Worm (Caenorhabditis elegans) whole organism, young adult: ENCODE measurements around the gene ZK546.4.

Source experiments
- B0261.1 ChIP-seq: sonication (generic microtip); optimal IDR thresholded peaks from 2 replicates; lab custom pipeline; 2016; ENCODE audit warnings: mild to moderate bottlenecking, missing genetic modification characterization, moderate library complexity, missing compliant biosample characterization
- B0336.3 ChIP-seq: fragments of 200-800 bp; sonication (Bioruptor generic); IDR thresholded peaks from 2 replicates; pipeline ENCODE4 v1.3.6; 2022; ENCODE audit warnings: missing genetic modification characterization, missing compliant biosample characterization
- C06A6.2 ChIP-seq: fragments of 200-800 bp; sonication (Bioruptor generic); conservative IDR thresholded peaks from 2 replicates; pipeline ENCODE4 v1.3.6; 2022; ENCODE audit warnings: missing genetic modification characterization, missing compliant biosample characterization
- C17E4.6 ChIP-seq: fragments of 200-800 bp; sonication (Bioruptor generic); IDR thresholded peaks from 2 replicates; pipeline ENCODE4 v1.3.6; 2022; ENCODE audit warnings: missing genetic modification reagents, missing genetic modification characterization, missing compliant biosample characterization
- F23B12.7 ChIP-seq: sonication (generic microtip); optimal IDR thresholded peaks from 2 replicates; lab custom pipeline; 2017; ENCODE audit warnings: missing genetic modification characterization, mild to moderate bottlenecking, missing compliant biosample characterization, antibody characterized with exemption, moderate library complexity; ENCODE audit not compliant: insufficient read depth
- F49E8.2 ChIP-seq: sonication (generic microtip); optimal IDR thresholded peaks from 3 replicates; lab custom pipeline; 2017; ENCODE audit warnings: missing genetic modification characterization, mild to moderate bottlenecking, missing compliant biosample characterization, antibody characterized with exemption, moderate library complexity; ENCODE audit not compliant: insufficient read depth
- F55B11.4 ChIP-seq: sonication (generic microtip); optimal IDR thresholded peaks from 2 replicates; lab custom pipeline; 2016; ENCODE audit warnings: missing compliant biosample characterization, missing genetic modification characterization, borderline replicate concordance; ENCODE audit not compliant: insufficient read depth
- Y53G8AR.9 ChIP-seq: fragments of 200-800 bp; sonication (Bioruptor generic); conservative IDR thresholded peaks from 2 replicates; pipeline ENCODE4 v1.3.6; 2022; ENCODE audit warnings: missing genetic modification reagents, missing genetic modification characterization, missing compliant biosample characterization
- ZK185.1 ChIP-seq: sonication (generic microtip); optimal IDR thresholded peaks from 2 replicates; lab custom pipeline; 2016; ENCODE audit warnings: mild to moderate bottlenecking, missing genetic modification characterization, missing compliant biosample characterization; ENCODE audit not compliant: poor library complexity, severe bottlenecking
- attf-3 ChIP-seq: fragments of 200-800 bp; sonication (Bioruptor generic); conservative IDR thresholded peaks from 2 replicates; pipeline ENCODE4 v1.3.6; 2022; ENCODE audit warnings: missing genetic modification reagents, missing genetic modification characterization, missing compliant biosample characterization
- cebp-2 ChIP-seq: fragments of 200-800 bp; sonication (Bioruptor generic); IDR thresholded peaks from 2 replicates; pipeline ENCODE4 v1.3.6; 2022; ENCODE audit warnings: missing genetic modification characterization, missing compliant biosample characterization
- ceh-40 ChIP-seq: fragments of 200-800 bp; sonication (Bioruptor generic); IDR thresholded peaks from 2 replicates; pipeline ENCODE4 v1.3.6; 2022; ENCODE audit warnings: missing genetic modification characterization, missing compliant biosample characterization
- ceh-58 ChIP-seq: fragments of 200-800 bp; sonication (Bioruptor generic); IDR thresholded peaks from 2 replicates; pipeline ENCODE4 v1.3.6; 2022; ENCODE audit warnings: missing genetic modification characterization, missing compliant biosample characterization
- ceh-79 ChIP-seq: sonication (generic microtip); optimal IDR thresholded peaks from 2 replicates; lab custom pipeline; 2017; ENCODE audit warnings: mild to moderate bottlenecking, missing genetic modification characterization, missing compliant biosample characterization
- ceh-91 ChIP-seq: fragments of 200-800 bp; sonication (Bioruptor generic); IDR thresholded peaks from 2 replicates; pipeline ENCODE4 v1.3.6; 2022; ENCODE audit warnings: missing genetic modification reagents, missing genetic modification characterization, missing compliant biosample characterization
- dox-1 ChIP-seq: fragments of 200-800 bp; sonication (Bioruptor generic); IDR thresholded peaks from 2 replicates; pipeline ENCODE4 v1.3.6; 2022; ENCODE audit warnings: missing genetic modification reagents, missing genetic modification characterization, missing compliant biosample characterization
- egl-18 ChIP-seq: fragments of 200-800 bp; sonication (Bioruptor generic); IDR thresholded peaks from 2 replicates; pipeline ENCODE4 v1.3.6; 2022; ENCODE audit warnings: missing genetic modification reagents, missing genetic modification characterization, missing compliant biosample characterization
- ekl-4 ChIP-seq: fragments of 200-800 bp; sonication (Bioruptor generic); IDR thresholded peaks from 2 replicates; pipeline ENCODE4 v1.3.6; 2022; ENCODE audit warnings: missing genetic modification reagents, missing genetic modification characterization, missing compliant biosample characterization
- him-1 ChIP-seq: sonication (generic microtip); optimal IDR thresholded peaks from 2 replicates; lab custom pipeline; 2016; ENCODE audit warnings: missing genotype, missing genetic modification reagents, missing genetic modification characterization, missing compliant biosample characterization
- hlh-26 ChIP-seq: fragments of 200-800 bp; sonication (Bioruptor generic); conservative IDR thresholded peaks from 2 replicates; pipeline ENCODE4 v1.3.6; 2022; ENCODE audit warnings: missing genetic modification reagents, missing genetic modification characterization, missing compliant biosample characterization
- hmg-1.2 ChIP-seq: fragments of 200-800 bp; sonication (Bioruptor generic); IDR thresholded peaks from 2 replicates; pipeline ENCODE4 v1.3.6; 2022; ENCODE audit warnings: missing genetic modification reagents, missing genetic modification characterization, missing compliant biosample characterization
- hmg-20 ChIP-seq: fragments of 200-800 bp; sonication (Bioruptor generic); IDR thresholded peaks from 2 replicates; pipeline ENCODE4 v1.3.6; 2022; ENCODE audit warnings: missing genetic modification reagents, missing genetic modification characterization, missing compliant biosample characterization
- hrde-1 ChIP-seq: sonication (generic microtip); optimal IDR thresholded peaks from 2 replicates; lab custom pipeline; 2016; ENCODE audit warnings: missing genetic modification characterization, mild to moderate bottlenecking, missing compliant biosample characterization, moderate library complexity, missing genotype, missing genetic modification reagents, borderline replicate concordance
- lag-1 ChIP-seq: fragments of 200-800 bp; sonication (Bioruptor generic); IDR thresholded peaks from 2 replicates; pipeline ENCODE4 v1.3.6; 2022; ENCODE audit warnings: missing genetic modification reagents, missing genetic modification characterization, missing compliant biosample characterization
- let-607 ChIP-seq, 2 experiments: fragments of 200-800 bp in 1 of 2; sonication (Bioruptor generic) in 1 of 2; sonication (generic microtip) in 1 of 2; optimal IDR thresholded peaks; 2 replicates each; lab custom pipeline; 2016 to 2018; ENCODE audit warnings: mild to moderate bottlenecking in 2 of 2, missing compliant biosample characterization in 2 of 2, missing genetic modification characterization in 2 of 2, moderate library complexity in 2 of 2, missing genotype in 1 of 2
- lin-54 ChIP-seq: fragments of 200-800 bp; sonication (Bioruptor generic); optimal IDR thresholded peaks from 2 replicates; lab custom pipeline; 2018; ENCODE audit warnings: mild to moderate bottlenecking, missing genetic modification characterization, missing compliant biosample characterization
- madf-6 ChIP-seq: fragments of 200-800 bp; sonication (Bioruptor generic); IDR thresholded peaks from 2 replicates; pipeline ENCODE4 v1.3.6; 2022; ENCODE audit warnings: missing genetic modification reagents, missing genetic modification characterization, missing compliant biosample characterization
- madf-8 ChIP-seq: fragments of 200-800 bp; sonication (Bioruptor generic); conservative IDR thresholded peaks from 2 replicates; pipeline ENCODE4 v1.3.6; 2022; ENCODE audit warnings: missing genetic modification reagents, missing genetic modification characterization, missing compliant biosample characterization
- mel-28 ChIP-seq: sonication (generic microtip); optimal IDR thresholded peaks from 2 replicates; lab custom pipeline; 2016; ENCODE audit warnings: borderline replicate concordance, mild to moderate bottlenecking, missing genetic modification characterization, missing compliant biosample characterization
- mes-4 ChIP-seq: sonication (generic microtip); optimal IDR thresholded peaks from 2 replicates; lab custom pipeline; 2016; ENCODE audit warnings: missing genotype, missing genetic modification characterization, missing compliant biosample characterization
- mxl-1 ChIP-seq: sonication (generic microtip); optimal IDR thresholded peaks from 2 replicates; lab custom pipeline; 2016; ENCODE audit warnings: missing genetic modification characterization, missing compliant biosample characterization
- nfya-1 ChIP-seq: sonication (generic microtip); optimal IDR thresholded peaks from 2 replicates; lab custom pipeline; 2017; ENCODE audit warnings: antibody characterized with exemption, missing compliant biosample characterization, missing genetic modification characterization, borderline replicate concordance; ENCODE audit not compliant: insufficient read depth
- nfyb-1 ChIP-seq: fragments of 200-800 bp; sonication (Bioruptor generic); IDR thresholded peaks from 2 replicates; pipeline ENCODE4 v1.3.6; 2022; ENCODE audit warnings: missing genetic modification reagents, missing genetic modification characterization, missing compliant biosample characterization
- pha-4 ChIP-seq: fragments of 150-350 bp; sonication (generic microtip); optimal IDR thresholded peaks from 2 replicates; lab custom pipeline; 2014; ENCODE audit warnings: missing biosample characterization, missing genetic modification reagents, missing genetic modification characterization
- rcor-1 ChIP-seq: fragments of 200-800 bp; sonication (Bioruptor generic); IDR thresholded peaks from 2 replicates; pipeline ENCODE4 v1.3.6; 2022; ENCODE audit warnings: missing genetic modification reagents, missing genetic modification characterization, missing compliant biosample characterization
- repo-1 ChIP-seq: sonication (generic microtip); optimal IDR thresholded peaks from 2 replicates; lab custom pipeline; 2017; ENCODE audit warnings: mild to moderate bottlenecking, missing genetic modification characterization, missing compliant biosample characterization
- sdz-38 ChIP-seq: sonication (generic microtip); optimal IDR thresholded peaks from 2 replicates; lab custom pipeline; 2016; ENCODE audit warnings: missing genotype, missing genetic modification characterization, missing compliant biosample characterization
- snpc-3.4 ChIP-seq: sonication (generic microtip); optimal IDR thresholded peaks from 2 replicates; lab custom pipeline; 2017; ENCODE audit warnings: missing genetic modification characterization, mild to moderate bottlenecking, missing compliant biosample characterization, antibody characterized with exemption, moderate library complexity, missing genotype, missing genetic modification reagents
- xnd-1 ChIP-seq: sonication (generic microtip); optimal IDR thresholded peaks from 2 replicates; lab custom pipeline; 2016; ENCODE audit warnings: missing genotype, missing genetic modification reagents, missing genetic modification characterization, missing compliant biosample characterization

ZK546.4 gene

ce11 chrII:4943849-4944248, 6.0 kb downstream of the ZK546.4 start, which contains the start of gene mdt-4 (continued):
- TF ChIP-seq C06A6.2 (GFP tag; lab: Robert Waterston, UW) (no peak), rcor-1 (GFP tag; lab: Robert Waterston, UW) (no peak), F55B11.4 (no peak)

ce11 chrII:4945695-4946094, 7.9 kb downstream of the ZK546.4 start, which contains the start of the genes gldi-11 and ZK546.2:
TSS of gene gldi-11 (minus strand) at chrII:4945789.
TSS of gene ZK546.2 (plus strand) at chrII:4946027.
- no peak for TF ChIP-seq sdz-38 (tag; lab: Kevin White, UChicago)
- TF ChIP-seq attf-3, result peak; percentile 82
- TF ChIP-seq, all 124 proteins: peak for 1

- TF ChIP-seq ZK185.1 (peak; percentile 23), B0261.1 (tag; lab: Kevin White, UChicago) (no peak)
These were observed 8.9 kb downstream of the ZK546.4 start for ce11 chrII:4946775-4947174.

- TF ChIP-seq hmg-1.2, result peak; percentile 4; the same call in 1 of the 2 replicates
- peak; percentile 63 for TF ChIP-seq repo-1 (tag; lab: Kevin White, UChicago)
- no peak for TF ChIP-seq ceh-79 (tag; lab: Kevin White, UChicago)
- peak; percentile 52; the same call in 1 of the 2 replicates for TF ChIP-seq C17E4.6 (GFP tag; lab: Robert Waterston, UW)
- peak; percentile 43 for TF ChIP-seq madf-6 (GFP tag; lab: Robert Waterston, UW)
- TF ChIP-seq snpc-3.4 (tag; lab: Kevin White, UChicago), result peak; percentile 46
- TF ChIP-seq F49E8.2, result no peak
- TF ChIP-seq ekl-4 (GFP tag; lab: Robert Waterston, UW), result 0 out of 2 replicates have a peak, but pooled peaks have one; percentile 17
- TF ChIP-seq ceh-40 (GFP tag; lab: Robert Waterston, UW), result no peak
- TF ChIP-seq egl-18 (GFP tag; lab: Robert Waterston, UW), result 0 out of 2 replicates have a peak, but pooled peaks have one; percentile 54
- peak; percentile 62; the same call in 1 of the 2 replicates for TF ChIP-seq B0336.3 (GFP tag; lab: Robert Waterston, UW)
- no peak for TF ChIP-seq cebp-2 (GFP tag; lab: Robert Waterston, UW)
- 0 out of 2 replicates have a peak, but pooled peaks have one; percentile 47 for TF ChIP-seq Y53G8AR.9 (GFP tag; lab: Robert Waterston, UW)
- TF ChIP-seq hrde-1 (tag; lab: Kevin White, UChicago), result peak; percentile 13
- 0 out of 2 replicates have a peak, but pooled peaks have one; percentile 10 for TF ChIP-seq nfyb-1 (GFP tag; lab: Robert Waterston, UW)
These were observed 10.3 kb downstream of the ZK546.4 start for ce11 chrII:4948118-4948517.

- TF ChIP-seq madf-6 (GFP tag; lab: Robert Waterston, UW) (peak; percentile 78), dox-1 (GFP tag; lab: Robert Waterston, UW) (no peak), mel-28 (no peak), F23B12.7 (tag; lab: Kevin White, UChicago) (no peak), xnd-1 (peak; percentile 47), let-607 (tag; optimal IDR thresholded peaks at IDR 0.05; lab: Kevin White, UChicago) (no peak), ZK185.1 (no peak), lag-1 (GFP tag; lab: Robert Waterston, UW) (no peak), ceh-58 (GFP tag; lab: Robert Waterston, UW) (no peak), pha-4 (tag; lab: Kevin White, UChicago) (no peak), nfya-1 (tag; lab: Kevin White, UChicago) (no peak), mxl-1 (tag; lab: Kevin White, UChicago) (no peak), ceh-91 (GFP tag; lab: Robert Waterston, UW) (peak; percentile 17; the same call in 1 of the 2 replicates), mes-4 (tag; lab: Kevin White, UChicago) (no peak), lin-54 (no peak), hmg-1.2 (0 out of 2 replicates have a peak, but pooled peaks have one; percentile 11), him-1 (tag; lab: Kevin White, UChicago) (no peak), rcor-1 (GFP tag; lab: Robert Waterston, UW) (no peak), B0261.1 (tag; lab: Kevin White, UChicago) (no peak), madf-8 (GFP tag; lab: Robert Waterston, UW) (peak; percentile 51), hmg-20 (no peak), hlh-26 (GFP tag; lab: Robert Waterston, UW) (no peak)
These were observed 11.6 kb downstream of the ZK546.4 start, which contains the start of the genes try-1 and zyg-12 for ce11 chrII:4949380-4949950. TSS of gene try-1 (minus strand) at chrII:4949527. TSS of gene zyg-12 (plus strand) at chrII:4949900.
